Fruit fly (Drosophila melanogaster): Measurements from ENCODE around the gene CG11095.

DNA sequence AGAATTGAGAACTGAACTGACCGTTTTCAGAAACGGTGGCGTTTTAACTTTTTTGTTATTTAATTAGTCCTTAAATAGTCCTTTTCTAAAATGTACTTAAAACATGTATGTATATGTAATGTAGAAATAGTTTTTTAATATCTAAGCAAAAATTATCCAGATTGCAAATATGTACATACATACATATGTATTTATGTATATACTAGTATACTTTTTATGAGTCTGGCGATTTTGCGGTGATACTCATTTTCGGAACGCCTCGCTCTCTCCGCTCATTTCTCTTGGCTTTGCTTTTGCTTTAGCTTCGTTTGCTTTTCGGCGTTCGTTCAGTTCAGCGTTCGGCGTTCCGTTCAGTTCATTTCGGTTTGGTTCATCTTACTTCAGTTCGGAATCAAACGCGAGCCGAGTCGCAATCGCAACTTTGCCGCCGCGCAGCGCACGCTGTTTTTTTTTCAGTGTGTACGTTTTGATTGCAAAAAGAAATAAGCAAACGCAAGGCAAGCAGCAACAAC lies 49.1 kb upstream of the CG11095 start, which contains the start of gene rdgB:
- TF ChIP-seq psq (optimal IDR thresholded peaks at IDR 0.05) (no peak), h (optimal IDR thresholded peaks at IDR 0.05) (no peak)

All from Kc167 (cell line).